Fruit fly (Drosophila melanogaster): ENCODE data around the gene CG10098.

CG10098 gene

dm6 chr3R:7102853-7103833 lies 21.2 kb upstream of the CG10098 start (continued):
- TF ChIP-seq CG14710 (tag; optimal IDR thresholded peaks at IDR 0.05) = no peak
- peak; percentile 8; the same call in 1 of the 2 replicates for TF ChIP-seq chm (GFP tag; IDR thresholded peaks at IDR 0.05)
- peak; percentile 73 for TF ChIP-seq Lpt (GFP tag; optimal IDR thresholded peaks at IDR 0.05)
- no peak for TF ChIP-seq CG10979 (tag; optimal IDR thresholded peaks at IDR 0.05)
- TF ChIP-seq Kr (GFP tag; optimal IDR thresholded peaks at IDR 0.05) = no peak
- TF ChIP-seq Asciz (GFP tag; optimal IDR thresholded peaks at IDR 0.05) = peak; percentile 7
- TF ChIP-seq Mad (GFP tag; optimal IDR thresholded peaks at IDR 0.05) = no peak
- no peak for TF ChIP-seq CG1024 (GFP tag; IDR thresholded peaks at IDR 0.05)
- no peak for TF ChIP-seq cwo (GFP tag; optimal IDR thresholded peaks at IDR 0.05)
- no peak for TF ChIP-seq Doc3 (GFP tag; IDR thresholded peaks at IDR 0.05; ENCODE audit: partially characterized antibody)
- TF ChIP-seq pros (GFP tag; optimal IDR thresholded peaks at IDR 0.05) = peak; percentile 83
- TF ChIP-seq sqz (GFP tag; optimal IDR thresholded peaks at IDR 0.05) = peak; percentile 84
- no peak for TF ChIP-seq MESR4 (GFP tag; optimal IDR thresholded peaks at IDR 0.05)
- peak; percentile 75 for TF ChIP-seq CG5180 (GFP tag; optimal IDR thresholded peaks at IDR 0.05)
- TF ChIP-seq sob (GFP tag; IDR thresholded peaks at IDR 0.05) = no peak
- no peak for TF ChIP-seq CG8359 (GFP tag; optimal IDR thresholded peaks at IDR 0.05; ENCODE audit: borderline replicate concordance)
- no peak for TF ChIP-seq CG10366 (GFP tag; IDR thresholded peaks at IDR 0.05)
- TF ChIP-seq pum (GFP tag; optimal IDR thresholded peaks at IDR 0.05) = no peak
- no peak for TF ChIP-seq caup (GFP tag; optimal IDR thresholded peaks at IDR 0.05; ENCODE audit: severe bottlenecking)
- TF ChIP-seq mirr (GFP tag; optimal IDR thresholded peaks at IDR 0.05) = no peak
- no peak for TF ChIP-seq Camta (GFP tag; optimal IDR thresholded peaks at IDR 0.05)
- TF ChIP-seq CG13775 (GFP tag; optimal IDR thresholded peaks at IDR 0.05) = no peak
- no peak for TF ChIP-seq pfk (GFP tag; optimal IDR thresholded peaks at IDR 0.05)
- TF ChIP-seq Hr3 (GFP tag; optimal IDR thresholded peaks at IDR 0.05) = no peak
- no peak for TF ChIP-seq Max (GFP tag; optimal IDR thresholded peaks at IDR 0.05)
- TF ChIP-seq CG13894 (tag; optimal IDR thresholded peaks at IDR 0.05) = no peak
- TF ChIP-seq wdn (GFP tag; IDR thresholded peaks at IDR 0.05) = no peak
- TF ChIP-seq esg (GFP tag; conservative IDR thresholded peaks at IDR 0.05) = no peak
- no peak for TF ChIP-seq CG3995 (GFP tag; optimal IDR thresholded peaks at IDR 0.05)
- TF ChIP-seq amos (GFP tag; IDR thresholded peaks at IDR 0.05; ENCODE audit: partially characterized antibody) = no peak
- TF ChIP-seq CG7357 (GFP tag; IDR thresholded peaks at IDR 0.05) = no peak
- no peak for TF ChIP-seq gfzf (GFP tag; optimal IDR thresholded peaks at IDR 0.05)
- no peak for TF ChIP-seq NfI (GFP tag; optimal IDR thresholded peaks at IDR 0.05)
- no peak for TF ChIP-seq B-H2 (GFP tag; optimal IDR thresholded peaks at IDR 0.05)
- peak in 1 of 2 experiments; percentile 36 for TF ChIP-seq Dfd (GFP tag; optimal IDR thresholded peaks at IDR 0.05)
- no peak for TF ChIP-seq Dek (tag; optimal IDR thresholded peaks at IDR 0.05)
- no peak for TF ChIP-seq Taf1 (GFP tag; IDR thresholded peaks at IDR 0.05)
- TF ChIP-seq C15 (GFP tag; IDR thresholded peaks at IDR 0.05) = no peak
- peak; percentile 58; the same call in 1 of the 2 replicates for TF ChIP-seq vvl (GFP tag; IDR thresholded peaks at IDR 0.05)
- no peak for TF ChIP-seq CkIIα-i1 (GFP tag; IDR thresholded peaks at IDR 0.05)
- no peak for TF ChIP-seq Eip74EF (GFP tag; optimal IDR thresholded peaks at IDR 0.05)
- no peak for TF ChIP-seq CG9437 (GFP tag; optimal IDR thresholded peaks at IDR 0.05)
- TF ChIP-seq lola (GFP tag; optimal IDR thresholded peaks at IDR 0.05) = no peak
- no peak for TF ChIP-seq dysf (GFP tag; IDR thresholded peaks at IDR 0.05)
- no peak for TF ChIP-seq dmrt11E (tag; optimal IDR thresholded peaks at IDR 0.05)
- TF ChIP-seq Atf-2 (GFP tag; optimal IDR thresholded peaks at IDR 0.05) = no peak
- TF ChIP-seq CG43689 (GFP tag; IDR thresholded peaks at IDR 0.05) = no peak
- no peak for TF ChIP-seq CG11247 (GFP tag; IDR thresholded peaks at IDR 0.05)
